Worm (Caenorhabditis elegans) whole organism, L4/young adult: Measurements from ENCODE around the gene F26C11.3.

Source experiments
- dao-5 ChIP-seq: sonication (generic microtip); optimal IDR thresholded peaks from 2 replicates; lab custom pipeline; 2016; ENCODE audit warnings: missing genotype, missing genetic modification characterization, moderate library complexity, missing compliant biosample characterization
- him-1 ChIP-seq: sonication (generic microtip); optimal IDR thresholded peaks from 2 replicates; lab custom pipeline; 2016; ENCODE audit warnings: missing genotype, missing genetic modification reagents, missing genetic modification characterization, missing compliant biosample characterization

DNA sequence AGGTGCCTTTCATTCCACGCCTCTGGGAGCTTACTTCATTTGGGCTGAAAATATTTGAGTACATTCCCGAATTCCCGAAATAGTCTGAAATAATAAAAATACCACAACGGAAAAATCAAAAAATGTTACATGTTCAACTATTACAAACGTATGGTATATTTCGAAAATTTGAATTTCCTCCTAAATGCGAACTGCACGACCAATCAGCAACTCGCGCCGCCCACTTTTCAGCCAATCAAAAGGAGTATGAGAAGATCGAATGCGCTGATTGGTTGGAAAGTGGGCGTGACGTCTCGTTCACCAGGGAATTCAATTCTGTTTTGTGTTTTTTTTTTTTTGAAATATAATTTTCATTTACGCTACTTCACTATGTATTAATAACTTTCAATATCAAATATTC lies 46.2 kb downstream of the F26C11.3 start, which contains the start of gene old-1:
- no peak for TF ChIP-seq him-1 (tag; lab: Kevin White, UChicago)
- TF ChIP-seq dao-5 (tag; lab: Kevin White, UChicago) = no peak
